Worm (Caenorhabditis elegans) whole organism, young adult: ENCODE results near the gene oac-22.

Source experiments
- B0261.1 ChIP-seq: sonication (generic microtip); optimal IDR thresholded peaks from 2 replicates; lab custom pipeline; 2016; ENCODE audit warnings: mild to moderate bottlenecking, missing genetic modification characterization, moderate library complexity, missing compliant biosample characterization
- B0336.3 ChIP-seq: fragments of 200-800 bp; sonication (Bioruptor generic); IDR thresholded peaks from 2 replicates; pipeline ENCODE4 v1.3.6; 2022; ENCODE audit warnings: missing genetic modification characterization, missing compliant biosample characterization
- D2030.7 ChIP-seq: fragments of 200-800 bp; sonication (Bioruptor generic); IDR thresholded peaks from 2 replicates; pipeline ENCODE4 v1.3.6; 2022; ENCODE audit warnings: missing genetic modification reagents, missing genetic modification characterization, missing compliant biosample characterization
- F22D6.2 ChIP-seq: sonication (generic microtip); optimal IDR thresholded peaks from 2 replicates; lab custom pipeline; 2016; ENCODE audit warnings: mild to moderate bottlenecking, missing genetic modification characterization, missing compliant biosample characterization
- F23B12.7 ChIP-seq: sonication (generic microtip); optimal IDR thresholded peaks from 2 replicates; lab custom pipeline; 2017; ENCODE audit warnings: missing genetic modification characterization, mild to moderate bottlenecking, missing compliant biosample characterization, antibody characterized with exemption, moderate library complexity; ENCODE audit not compliant: insufficient read depth
- F57C9.4 ChIP-seq: sonication (generic microtip); optimal IDR thresholded peaks from 2 replicates; lab custom pipeline; 2017; ENCODE audit warnings: mild to moderate bottlenecking, missing genetic modification characterization, missing compliant biosample characterization
- K11D2.4 ChIP-seq: fragments of 200-800 bp; sonication (Bioruptor generic); IDR thresholded peaks from 2 replicates; pipeline ENCODE4 v1.3.6; 2022; ENCODE audit warnings: missing genetic modification reagents, missing genetic modification characterization, missing compliant biosample characterization
- K12H6.12 ChIP-seq: fragments of 200-800 bp; sonication (Bioruptor generic); optimal IDR thresholded peaks from 2 replicates; lab custom pipeline; 2018; ENCODE audit warnings: mild to moderate bottlenecking, missing genetic modification characterization, missing compliant biosample characterization
- T07F8.4 ChIP-seq: sonication (generic microtip); optimal IDR thresholded peaks from 2 replicates; lab custom pipeline; 2016; ENCODE audit warnings: mild to moderate bottlenecking, missing genetic modification characterization, moderate library complexity, missing compliant biosample characterization
- Y53F4B.3 ChIP-seq: fragments of 200-800 bp; sonication (Bioruptor generic); IDR thresholded peaks from 2 replicates; pipeline ENCODE4 v1.3.6; 2022; ENCODE audit warnings: missing genetic modification reagents, missing genetic modification characterization, missing compliant biosample characterization
- Y79H2A.3 ChIP-seq: fragments of 200-800 bp; sonication (Bioruptor generic); conservative IDR thresholded peaks from 2 replicates; pipeline ENCODE4 v1.3.6; 2022; ENCODE audit warnings: missing genetic modification reagents, missing genetic modification characterization, missing compliant biosample characterization
- Y95B8A.8 ChIP-seq: fragments of 200-800 bp; sonication (Bioruptor generic); IDR thresholded peaks from 2 replicates; pipeline ENCODE4 v1.3.6; 2022; ENCODE audit warnings: missing genetic modification reagents, missing genetic modification characterization, missing compliant biosample characterization
- ZK185.1 ChIP-seq: sonication (generic microtip); optimal IDR thresholded peaks from 2 replicates; lab custom pipeline; 2016; ENCODE audit warnings: mild to moderate bottlenecking, missing genetic modification characterization, missing compliant biosample characterization; ENCODE audit not compliant: poor library complexity, severe bottlenecking
- cebp-2 ChIP-seq: fragments of 200-800 bp; sonication (Bioruptor generic); IDR thresholded peaks from 2 replicates; pipeline ENCODE4 v1.3.6; 2022; ENCODE audit warnings: missing genetic modification characterization, missing compliant biosample characterization
- ceh-100 ChIP-seq: fragments of 200-800 bp; sonication (Bioruptor generic); IDR thresholded peaks from 2 replicates; pipeline ENCODE4 v1.3.6; 2022; ENCODE audit warnings: missing genetic modification reagents, missing genetic modification characterization, missing compliant biosample characterization
- ceh-58 ChIP-seq: fragments of 200-800 bp; sonication (Bioruptor generic); IDR thresholded peaks from 2 replicates; pipeline ENCODE4 v1.3.6; 2022; ENCODE audit warnings: missing genetic modification characterization, missing compliant biosample characterization
- egrh-3 ChIP-seq: fragments of 200-800 bp; sonication (Bioruptor generic); IDR thresholded peaks from 2 replicates; pipeline ENCODE4 v1.3.6; 2022; ENCODE audit warnings: missing genetic modification reagents, missing genetic modification characterization, missing compliant biosample characterization
- ekl-4 ChIP-seq: fragments of 200-800 bp; sonication (Bioruptor generic); IDR thresholded peaks from 2 replicates; pipeline ENCODE4 v1.3.6; 2022; ENCODE audit warnings: missing genetic modification reagents, missing genetic modification characterization, missing compliant biosample characterization
- hlh-12 ChIP-seq: sonication (generic microtip); optimal IDR thresholded peaks from 2 replicates; lab custom pipeline; 2016; ENCODE audit warnings: missing genetic modification characterization, missing compliant biosample characterization
- hmg-1.2 ChIP-seq: fragments of 200-800 bp; sonication (Bioruptor generic); IDR thresholded peaks from 2 replicates; pipeline ENCODE4 v1.3.6; 2022; ENCODE audit warnings: missing genetic modification reagents, missing genetic modification characterization, missing compliant biosample characterization
- hmg-20 ChIP-seq: fragments of 200-800 bp; sonication (Bioruptor generic); IDR thresholded peaks from 2 replicates; pipeline ENCODE4 v1.3.6; 2022; ENCODE audit warnings: missing genetic modification reagents, missing genetic modification characterization, missing compliant biosample characterization
- lin-40 ChIP-seq: sonication (generic microtip); optimal IDR thresholded peaks from 2 replicates; lab custom pipeline; 2016; ENCODE audit warnings: missing genetic modification characterization, mild to moderate bottlenecking, missing compliant biosample characterization, missing genotype, missing genetic modification reagents
- lir-1 ChIP-seq: fragments of 200-800 bp; sonication (Bioruptor generic); conservative IDR thresholded peaks from 2 replicates; pipeline ENCODE4 v1.3.6; 2022; ENCODE audit warnings: missing genetic modification reagents, missing genetic modification characterization, missing compliant biosample characterization
- lsy-27 ChIP-seq: sonication (generic microtip); optimal IDR thresholded peaks from 2 replicates; lab custom pipeline; 2017; ENCODE audit warnings: missing genetic modification characterization, mild to moderate bottlenecking, missing compliant biosample characterization, antibody characterized with exemption, missing genotype, borderline replicate concordance; ENCODE audit not compliant: insufficient read depth
- madf-10 ChIP-seq: sonication (generic microtip); optimal IDR thresholded peaks from 2 replicates; lab custom pipeline; 2016; ENCODE audit warnings: mild to moderate bottlenecking, missing genetic modification characterization, missing compliant biosample characterization
- madf-3 ChIP-seq: fragments of 200-800 bp; sonication (Bioruptor generic); IDR thresholded peaks from 2 replicates; pipeline ENCODE4 v1.3.6; 2022; ENCODE audit warnings: missing genetic modification reagents, missing genetic modification characterization, missing compliant biosample characterization
- mcd-1 ChIP-seq: fragments of 200-800 bp; sonication (Bioruptor generic); IDR thresholded peaks from 2 replicates; pipeline ENCODE4 v1.3.6; 2022; ENCODE audit warnings: missing genetic modification reagents, missing genetic modification characterization, missing compliant biosample characterization
- nhr-27 ChIP-seq: fragments of 200-800 bp; sonication (Bioruptor generic); optimal IDR thresholded peaks from 2 replicates; lab custom pipeline; 2018; ENCODE audit warnings: mild to moderate bottlenecking, missing genetic modification characterization, moderate library complexity, missing compliant biosample characterization
- nhr-80 ChIP-seq: sonication (generic microtip); optimal IDR thresholded peaks from 2 replicates; lab custom pipeline; 2016; ENCODE audit warnings: missing genetic modification characterization, missing compliant biosample characterization
- rpc-1 ChIP-seq, 2 experiments: fragments of 150-350 bp in 1 of 2; sonication (generic microtip) in 1 of 2; optimal IDR thresholded peaks; 2 replicates each; lab custom pipeline; 2014 to 2018; ENCODE audit warnings: missing biosample characterization in 1 of 2, missing genetic modification characterization in 1 of 2, missing genetic modification reagents in 1 of 2, missing genotype in 1 of 2
- snpc-1.3 ChIP-seq: sonication (generic microtip); optimal IDR thresholded peaks from 2 replicates; lab custom pipeline; 2017; ENCODE audit warnings: missing genetic modification characterization, mild to moderate bottlenecking, missing compliant biosample characterization, antibody characterized with exemption, moderate library complexity, missing genotype, missing genetic modification reagents; ENCODE audit not compliant: insufficient read depth
- somi-1 ChIP-seq: fragments of 200-800 bp; sonication (Bioruptor generic); optimal IDR thresholded peaks from 2 replicates; lab custom pipeline; 2018; ENCODE audit warnings: mild to moderate bottlenecking, missing genetic modification characterization, missing compliant biosample characterization
- tbx-9 ChIP-seq: sonication (generic microtip); optimal IDR thresholded peaks from 2 replicates; lab custom pipeline; 2016; ENCODE audit warnings: borderline replicate concordance, missing genetic modification characterization, inconsistent platforms, missing compliant biosample characterization
- unc-130 ChIP-seq: sonication (generic microtip); optimal IDR thresholded peaks from 2 replicates; lab custom pipeline; 2016; ENCODE audit warnings: missing genetic modification reagents, missing genetic modification characterization, missing compliant biosample characterization
- unc-62 ChIP-seq: fragments of 150-350 bp; optimal IDR thresholded peaks from 2 replicates; lab custom pipeline; 2014; ENCODE audit warnings: missing biosample characterization, missing genetic modification reagents, missing genetic modification characterization
- xnd-1 ChIP-seq: sonication (generic microtip); optimal IDR thresholded peaks from 2 replicates; lab custom pipeline; 2016; ENCODE audit warnings: missing genotype, missing genetic modification reagents, missing genetic modification characterization, missing compliant biosample characterization
- zfh-2 ChIP-seq: fragments of 200-800 bp; sonication (Bioruptor generic); conservative IDR thresholded peaks from 2 replicates; pipeline ENCODE4 v1.3.6; 2022; ENCODE audit warnings: missing genetic modification reagents, missing genetic modification characterization, missing compliant biosample characterization
- ztf-22 ChIP-seq: fragments of 200-800 bp; sonication (Bioruptor generic); optimal IDR thresholded peaks from 2 replicates; lab custom pipeline; 2018; ENCODE audit warnings: mild to moderate bottlenecking, missing genetic modification characterization, moderate library complexity, missing compliant biosample characterization

Gene oac-22

ce11 chrIV:3857999-3858552 lies 27.4 kb upstream of the oac-22 start:
- TF ChIP-seq F22D6.2 (tag; lab: Kevin White, UChicago) = no peak

DNA sequence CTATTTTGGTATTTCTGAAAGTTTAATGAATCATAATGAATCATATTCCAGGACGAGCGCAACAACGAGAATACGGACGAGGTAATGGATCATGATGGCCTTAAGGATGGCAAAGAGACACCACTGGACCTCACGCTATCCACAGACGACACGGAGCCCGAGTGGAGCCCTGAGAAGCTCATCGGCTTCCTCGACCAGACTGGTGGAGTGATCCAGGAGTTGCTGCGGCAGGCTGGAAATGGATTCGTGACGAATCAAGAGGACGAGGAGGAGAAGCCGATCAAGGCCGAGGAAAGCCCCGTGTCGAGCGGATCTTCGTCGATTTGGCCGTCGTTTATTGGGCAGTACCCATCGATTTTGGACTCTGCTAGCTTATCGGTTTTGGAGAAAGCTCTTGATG lies 25.9 kb upstream of the oac-22 start:
- TF ChIP-seq madf-10 (tag; lab: Kevin White, UChicago) (no peak), mcd-1 (0 out of 2 replicates have a peak, but pooled peaks have one; percentile 5), zfh-2 (GFP tag; lab: Robert Waterston, UW) (peak; percentile 61)
- TF ChIP-seq, all 124 proteins: peak for 2

- no peak for TF ChIP-seq unc-62 (GFP tag; lab: Kevin White, UChicago)
- no peak for TF ChIP-seq madf-3 (GFP tag; lab: Robert Waterston, UW)
- no peak for TF ChIP-seq B0336.3 (GFP tag; lab: Robert Waterston, UW)
- no peak for TF ChIP-seq rpc-1 (optimal IDR thresholded peaks at IDR 0.05; lab: Kevin White, UChicago)
- no peak for TF ChIP-seq rpc-1 (tag; optimal IDR thresholded peaks at IDR 0.05; lab: Kevin White, UChicago)
Observed at ce11 chrIV:3860419-3860818, 25.1 kb upstream of the oac-22 start.

- TF ChIP-seq lin-40 (tag; lab: Kevin White, UChicago) = no peak
- TF ChIP-seq, all 124 proteins: peak for 0
Observed at ce11 chrIV:3862948-3863347, 22.5 kb upstream of the oac-22 start.

- TF ChIP-seq hmg-20 (GFP tag; lab: Robert Waterston, UW) (no peak), B0261.1 (no peak), mcd-1 (no peak), Y53F4B.3 (GFP tag; lab: Robert Waterston, UW) (no peak), egrh-3 (GFP tag; lab: Robert Waterston, UW) (no peak), K11D2.4 (no peak), ZK185.1 (tag; lab: Kevin White, UChicago) (no peak), snpc-1.3 (tag; lab: Kevin White, UChicago) (no peak), nhr-80 (tag; lab: Kevin White, UChicago) (no peak), lir-1 (GFP tag; lab: Robert Waterston, UW) (no peak), hlh-12 (no peak), F23B12.7 (tag; lab: Kevin White, UChicago) (no peak), Y95B8A.8 (GFP tag; lab: Robert Waterston, UW) (no peak), ztf-22 (GFP tag; lab: Kevin White, UChicago) (no peak), ekl-4 (no peak), unc-130 (GFP tag; lab: Kevin White, UChicago) (no peak), ceh-58 (GFP tag; lab: Robert Waterston, UW) (no peak), xnd-1 (tag; lab: Kevin White, UChicago) (no peak), lsy-27 (no peak)
Observed at ce11 chrIV:3864944-3865343, 20.5 kb upstream of the oac-22 start, which contains the start of gene aat-8. Gene aat-8 (minus strand): TSS chrIV:3865044.

DNA sequence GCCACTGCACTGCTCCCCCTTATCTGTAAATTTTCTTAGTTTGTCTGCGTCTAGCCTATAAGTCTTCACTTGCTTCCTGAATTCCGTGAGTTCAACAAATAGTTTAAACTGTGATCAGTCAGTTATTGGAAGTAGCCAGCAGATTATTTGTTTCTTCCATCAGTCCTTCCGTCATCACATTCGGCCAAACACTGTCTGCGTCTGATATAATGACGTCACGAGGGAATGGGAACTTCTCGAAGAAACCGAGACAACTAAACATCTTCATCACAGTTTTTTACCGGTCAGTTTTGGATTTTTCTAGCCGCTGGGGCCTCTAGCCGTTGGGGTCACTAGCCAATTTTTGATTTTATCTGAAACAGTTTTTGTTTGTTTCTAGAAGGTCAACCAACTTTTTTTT lies 19.5 kb upstream of the oac-22 start:
- TF ChIP-seq lin-40 (tag; lab: Kevin White, UChicago) (no peak), nhr-80 (tag; lab: Kevin White, UChicago) (peak; percentile 34)

DNA sequence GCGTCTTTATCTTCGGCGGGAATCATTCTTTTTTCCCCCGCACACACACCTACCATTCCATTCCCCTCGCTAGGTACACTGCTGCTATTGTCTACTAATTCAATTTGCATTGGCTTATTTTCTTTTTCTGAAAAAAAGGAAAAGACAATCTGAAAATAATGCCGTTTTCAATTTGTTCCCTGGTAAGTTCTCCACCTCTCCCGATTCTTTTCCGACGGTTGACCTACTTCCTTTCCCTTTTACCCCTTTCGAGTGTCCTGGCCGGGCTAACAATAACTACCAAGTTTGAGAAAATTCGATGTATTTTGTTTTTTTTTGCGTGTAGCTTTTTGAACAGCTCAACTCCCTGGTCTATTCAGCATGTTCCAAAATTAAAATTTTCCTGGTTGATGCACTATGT lies 18.2 kb upstream of the oac-22 start, which contains the start of gene F37C4.4:
TSS of gene F37C4.4 (plus strand) at position 58 of the 400 bp plus-strand sequence.
- TF ChIP-seq zfh-2 (GFP tag; lab: Robert Waterston, UW) = no peak
- no peak for TF ChIP-seq hmg-1.2
- TF ChIP-seq Y79H2A.3 (GFP tag; lab: Robert Waterston, UW) = no peak
- no peak for TF ChIP-seq ceh-100 (GFP tag; lab: Robert Waterston, UW)
- TF ChIP-seq F57C9.4 = no peak
- no peak for TF ChIP-seq cebp-2
- no peak for TF ChIP-seq tbx-9 (tag; lab: Kevin White, UChicago)
- TF ChIP-seq T07F8.4 (tag; lab: Kevin White, UChicago) = no peak
- TF ChIP-seq nhr-27 (tag; lab: Kevin White, UChicago) = no peak
- TF ChIP-seq unc-62 (GFP tag; lab: Kevin White, UChicago) = no peak
- TF ChIP-seq D2030.7 (GFP tag; lab: Robert Waterston, UW) = no peak
- no peak for TF ChIP-seq somi-1 (GFP tag; lab: Kevin White, UChicago)
- no peak for TF ChIP-seq K12H6.12 (tag; lab: Kevin White, UChicago)
- TF ChIP-seq Y53F4B.3 (GFP tag; lab: Robert Waterston, UW) = no peak
